Worm (Caenorhabditis elegans) whole organism, mixed stage, embryonic: ENCODE measurements around the gene lin-15B.

Experiments used
- M03D4.4 ChIP-seq: sonication (generic microtip); optimal IDR thresholded peaks from 2 replicates; lab custom pipeline; 2017; ENCODE audit warnings: mild to moderate bottlenecking, missing genetic modification characterization, missing compliant biosample characterization
- bed-3 ChIP-seq: fragments of 200-800 bp; sonication (Bioruptor generic); optimal IDR thresholded peaks from 3 replicates; lab custom pipeline; 2018; ENCODE audit warnings: mild to moderate bottlenecking, missing genetic modification characterization, moderate library complexity, missing compliant biosample characterization
- blmp-1 ChIP-seq: fragments of 150-350 bp; optimal IDR thresholded peaks from 2 replicates; lab custom pipeline; 2014; ENCODE audit warnings: missing biosample characterization, missing genetic modification characterization
- ceh-39 ChIP-seq: fragments of 150-350 bp; optimal IDR thresholded peaks from 2 replicates; lab custom pipeline; 2014; ENCODE audit warnings: missing biosample characterization, missing genetic modification characterization
- ceh-43 ChIP-seq: fragments of 200-800 bp; sonication (Bioruptor generic); optimal IDR thresholded peaks from 2 replicates; lab custom pipeline; 2018; ENCODE audit warnings: mild to moderate bottlenecking, missing genetic modification characterization, moderate library complexity, missing compliant biosample characterization
- ceh-83 ChIP-seq: fragments of 200-800 bp; sonication (Bioruptor generic); optimal IDR thresholded peaks from 2 replicates; lab custom pipeline; 2018; ENCODE audit warnings: mild to moderate bottlenecking, missing genetic modification characterization, missing compliant biosample characterization
- ces-1 ChIP-seq: fragments of 150-350 bp; optimal IDR thresholded peaks from 2 replicates; lab custom pipeline; 2014; ENCODE audit warnings: missing biosample characterization, missing genetic modification reagents, missing genetic modification characterization
- cnd-1 ChIP-seq: fragments of 200-800 bp; sonication (Bioruptor generic); optimal IDR thresholded peaks from 2 replicates; lab custom pipeline; 2018; ENCODE audit warnings: mild to moderate bottlenecking, missing genetic modification characterization, missing compliant biosample characterization
- drap-1 ChIP-seq: fragments of 200-800 bp; sonication (Bioruptor generic); optimal IDR thresholded peaks from 3 replicates; lab custom pipeline; 2018; ENCODE audit warnings: mild to moderate bottlenecking, missing genetic modification characterization, missing compliant biosample characterization
- elt-1 ChIP-seq: sonication (generic microtip); optimal IDR thresholded peaks from 2 replicates; lab custom pipeline; 2017; ENCODE audit warnings: missing genetic modification characterization, mild to moderate bottlenecking, missing compliant biosample characterization, antibody characterized with exemption, moderate library complexity, borderline replicate concordance; ENCODE audit not compliant: insufficient read depth
- elt-3 ChIP-seq: fragments of 150-350 bp; optimal IDR thresholded peaks from 2 replicates; lab custom pipeline; 2014; ENCODE audit warnings: missing biosample characterization, missing genetic modification characterization
- flh-1 ChIP-seq: fragments of 200-800 bp; sonication (Bioruptor generic); optimal IDR thresholded peaks from 2 replicates; lab custom pipeline; 2018; ENCODE audit warnings: mild to moderate bottlenecking, missing genetic modification characterization, moderate library complexity, missing compliant biosample characterization
- ham-2 ChIP-seq: fragments of 200-800 bp; sonication (Bioruptor generic); optimal IDR thresholded peaks from 2 replicates; lab custom pipeline; 2018; ENCODE audit warnings: mild to moderate bottlenecking, missing genetic modification characterization, missing compliant biosample characterization
- hlh-1 ChIP-seq: fragments of 150-350 bp; optimal IDR thresholded peaks from 2 replicates; lab custom pipeline; 2014; ENCODE audit warnings: missing biosample characterization, missing genetic modification reagents, missing genetic modification characterization
- lin-13 ChIP-seq: fragments of 150-350 bp; optimal IDR thresholded peaks from 2 replicates; lab custom pipeline; 2014; ENCODE audit warnings: missing biosample characterization, missing genetic modification characterization
- lin-32 ChIP-seq: fragments of 200-800 bp; sonication (Bioruptor generic); optimal IDR thresholded peaks from 2 replicates; lab custom pipeline; 2018; ENCODE audit warnings: mild to moderate bottlenecking, missing genetic modification characterization, missing compliant biosample characterization
- lsy-2 ChIP-seq: fragments of 150-350 bp; optimal IDR thresholded peaks from 2 replicates; lab custom pipeline; 2014; ENCODE audit warnings: missing biosample characterization, missing genetic modification characterization
- mab-5 ChIP-seq: fragments of 150-350 bp; optimal IDR thresholded peaks from 2 replicates; lab custom pipeline; 2014; ENCODE audit warnings: missing biosample characterization, missing genetic modification characterization
- mep-1 ChIP-seq: fragments of 150-350 bp; optimal IDR thresholded peaks from 2 replicates; lab custom pipeline; 2017; ENCODE audit warnings: missing biosample characterization, missing genetic modification reagents, missing genetic modification characterization, inconsistent platforms
- mls-2 ChIP-seq: sonication (generic microtip); optimal IDR thresholded peaks from 2 replicates; lab custom pipeline; 2016; ENCODE audit warnings: mild to moderate bottlenecking, missing genetic modification characterization, moderate library complexity, missing compliant biosample characterization
- nhr-12 ChIP-seq: fragments of 150-350 bp; optimal IDR thresholded peaks from 2 replicates; lab custom pipeline; 2014; ENCODE audit warnings: missing biosample characterization, missing genetic modification characterization
- nhr-2 ChIP-seq: fragments of 150-350 bp; optimal IDR thresholded peaks from 2 replicates; lab custom pipeline; 2014; ENCODE audit warnings: missing biosample characterization, missing genetic modification characterization
- nhr-28 ChIP-seq: fragments of 150-350 bp; optimal IDR thresholded peaks from 2 replicates; lab custom pipeline; 2014; ENCODE audit warnings: missing biosample characterization, missing genetic modification characterization
- pha-4 ChIP-seq: fragments of 150-350 bp; optimal IDR thresholded peaks from 2 replicates; lab custom pipeline; 2018; ENCODE audit warnings: missing biosample characterization, missing genetic modification reagents, missing genetic modification characterization
- sem-2 ChIP-seq: fragments of 200-800 bp; sonication (Bioruptor generic); optimal IDR thresholded peaks from 2 replicates; lab custom pipeline; 2018; ENCODE audit warnings: mild to moderate bottlenecking, missing genetic modification characterization, missing compliant biosample characterization
- snpc-4 ChIP-seq: fragments of 150-350 bp; optimal IDR thresholded peaks from 2 replicates; lab custom pipeline; 2014; ENCODE audit warnings: missing biosample characterization, missing genetic modification characterization
- sptf-1 ChIP-seq: sonication (generic microtip); optimal IDR thresholded peaks from 2 replicates; lab custom pipeline; 2017; ENCODE audit warnings: mild to moderate bottlenecking, missing genetic modification characterization, moderate library complexity, missing compliant biosample characterization
- tbx-8 ChIP-seq: fragments of 200-800 bp; sonication (Bioruptor generic); optimal IDR thresholded peaks from 2 replicates; lab custom pipeline; 2018; ENCODE audit warnings: mild to moderate bottlenecking, missing genetic modification characterization, moderate library complexity, missing compliant biosample characterization
- unc-120 ChIP-seq: sonication (generic microtip); optimal IDR thresholded peaks from 2 replicates; lab custom pipeline; 2017; ENCODE audit warnings: missing genetic modification characterization, missing compliant biosample characterization; ENCODE audit not compliant: poor library complexity, severe bottlenecking
- unc-39 ChIP-seq: fragments of 150-350 bp; optimal IDR thresholded peaks from 2 replicates; lab custom pipeline; 2014; ENCODE audit warnings: missing biosample characterization, missing genetic modification characterization
- unc-62 ChIP-seq: fragments of 150-350 bp; optimal IDR thresholded peaks from 2 replicates; lab custom pipeline; 2014; ENCODE audit warnings: missing biosample characterization, missing genetic modification reagents, missing genetic modification characterization
- zip-8 ChIP-seq: fragments of 150-350 bp; optimal IDR thresholded peaks from 2 replicates; lab custom pipeline; 2014; ENCODE audit warnings: missing biosample characterization, missing genetic modification characterization
- ztf-11 ChIP-seq: fragments of 150-350 bp; optimal IDR thresholded peaks from 2 replicates; lab custom pipeline; 2014; ENCODE audit warnings: missing biosample characterization, missing genetic modification characterization

The lin-15B gene

ce11 chrX:15704579-15705110 is 21.3 kb upstream of the lin-15B start:
- TF ChIP-seq mep-1 (tag; lab: Kevin White, UChicago), result no peak
- no peak for TF ChIP-seq nhr-2 (tag; lab: Kevin White, UChicago)
- peak; percentile 70 for TF ChIP-seq elt-1 (tag; lab: Kevin White, UChicago)
- no peak for TF ChIP-seq mab-5
- TF ChIP-seq lin-13 (tag; lab: Kevin White, UChicago), result no peak

ce11 chrX:15706108-15706676 is 19.7 kb upstream of the lin-15B start:
- TF ChIP-seq hlh-1 (no peak), ham-2 (GFP tag; lab: Kevin White, UChicago) (no peak), tbx-8 (GFP tag; lab: Kevin White, UChicago) (no peak), elt-3 (no peak), pha-4 (tag; lab: Kevin White, UChicago) (no peak), ceh-39 (tag; lab: Kevin White, UChicago) (no peak), ceh-83 (no peak), ceh-43 (GFP tag; lab: Kevin White, UChicago) (no peak), sem-2 (GFP tag; lab: Kevin White, UChicago) (no peak), drap-1 (GFP tag; lab: Kevin White, UChicago) (no peak), lin-13 (tag; lab: Kevin White, UChicago) (no peak), flh-1 (no peak), bed-3 (GFP tag; lab: Kevin White, UChicago) (no peak), ztf-11 (no peak), mls-2 (no peak), cnd-1 (tag; lab: Kevin White, UChicago) (no peak)

ce11 chrX:15707366-15707892 is 18.5 kb upstream of the lin-15B start:
- peak; percentile 61 for TF ChIP-seq drap-1 (GFP tag; lab: Kevin White, UChicago)
- TF ChIP-seq sem-2 (GFP tag; lab: Kevin White, UChicago), result no peak
- TF ChIP-seq ceh-83, result no peak
- peak; percentile 49 for TF ChIP-seq ceh-43 (GFP tag; lab: Kevin White, UChicago)
- TF ChIP-seq pha-4 (tag; lab: Kevin White, UChicago), result peak; percentile 68
- TF ChIP-seq ham-2 (GFP tag; lab: Kevin White, UChicago), result peak; percentile 52
- TF ChIP-seq ces-1 (GFP tag; lab: Kevin White, UChicago), result peak; percentile 64
- TF ChIP-seq nhr-2 (tag; lab: Kevin White, UChicago), result peak; percentile 35
- TF ChIP-seq mab-5, result no peak
- peak; percentile 81 for TF ChIP-seq mls-2
- peak; percentile 68 for TF ChIP-seq unc-120 (tag; lab: Kevin White, UChicago)
- TF ChIP-seq bed-3 (GFP tag; lab: Kevin White, UChicago), result no peak
- peak; percentile 71 for TF ChIP-seq M03D4.4
- TF ChIP-seq ceh-39 (tag; lab: Kevin White, UChicago), result no peak
- no peak for TF ChIP-seq zip-8 (tag; lab: Kevin White, UChicago)
- TF ChIP-seq lin-13 (tag; lab: Kevin White, UChicago), result peak; percentile 43
- TF ChIP-seq cnd-1 (tag; lab: Kevin White, UChicago), result peak; percentile 46
- TF ChIP-seq lin-32 (GFP tag; lab: Kevin White, UChicago), result no peak
- TF ChIP-seq unc-62, result peak; percentile 75
- peak; percentile 20 for TF ChIP-seq unc-39 (tag; lab: Kevin White, UChicago)
- peak; percentile 81 for TF ChIP-seq elt-1 (tag; lab: Kevin White, UChicago)
- peak; percentile 62 for TF ChIP-seq ztf-11
- peak; percentile 22 for TF ChIP-seq elt-3
- TF ChIP-seq mep-1 (tag; lab: Kevin White, UChicago), result peak; percentile 31
- TF ChIP-seq flh-1, result no peak
- no peak for TF ChIP-seq blmp-1
- no peak for TF ChIP-seq snpc-4 (tag; lab: Kevin White, UChicago)
- TF ChIP-seq hlh-1, result peak; percentile 80
- no peak for TF ChIP-seq nhr-28 (tag; lab: Kevin White, UChicago)
- peak; percentile 70 for TF ChIP-seq sptf-1 (tag; lab: Kevin White, UChicago)
- no peak for TF ChIP-seq nhr-12
- peak; percentile 40 for TF ChIP-seq lsy-2 (tag; lab: Kevin White, UChicago)
